Worm (Caenorhabditis elegans) whole organism, L1 larva: ENCODE measurements around the gene nol-10.

Experiments
- C16A3.4 ChIP-seq: fragments of 150-350 bp; optimal IDR thresholded peaks from 2 replicates; lab custom pipeline; 2014; ENCODE audit warnings: missing biosample characterization, missing genetic modification characterization
- C34B4.2 ChIP-seq: sonication (generic microtip); optimal IDR thresholded peaks from 2 replicates; lab custom pipeline; 2017; ENCODE audit warnings: mild to moderate bottlenecking, missing genetic modification characterization, missing compliant biosample characterization
- F16B12.6 ChIP-seq: fragments of 150-350 bp; optimal IDR thresholded peaks from 2 replicates; lab custom pipeline; 2014; ENCODE audit warnings: missing biosample characterization, missing genetic modification characterization
- Y116A8C.19 ChIP-seq: sonication (generic microtip); optimal IDR thresholded peaks from 2 replicates; lab custom pipeline; 2016; ENCODE audit warnings: missing compliant biosample characterization, missing genetic modification characterization, borderline replicate concordance
- aha-1 ChIP-seq: fragments of 150-350 bp; optimal IDR thresholded peaks from 2 replicates; lab custom pipeline; 2014; ENCODE audit warnings: missing biosample characterization, missing genetic modification characterization
- aly-2 ChIP-seq: fragments of 150-350 bp; optimal IDR thresholded peaks from 2 replicates; lab custom pipeline; 2014; ENCODE audit warnings: missing biosample characterization, missing genetic modification characterization
- blmp-1 ChIP-seq: fragments of 150-350 bp; optimal IDR thresholded peaks from 2 replicates; lab custom pipeline; 2014; ENCODE audit warnings: missing biosample characterization, missing genetic modification characterization
- ceh-82 ChIP-seq, 3 experiments: fragments of 150-350 bp in 1 of 3; sonication (generic microtip) in 2 of 3; optimal IDR thresholded peaks; 2 replicates each; lab custom pipeline; 2014 to 2017; ENCODE audit warnings: missing biosample characterization in 3 of 3, missing genetic modification characterization in 3 of 3
- ces-1 ChIP-seq: fragments of 150-350 bp; optimal IDR thresholded peaks from 2 replicates; lab custom pipeline; 2014; ENCODE audit warnings: missing biosample characterization, missing genetic modification reagents, missing genetic modification characterization
- dsc-1 ChIP-seq: sonication (generic microtip); optimal IDR thresholded peaks from 2 replicates; lab custom pipeline; 2016; ENCODE audit warnings: mild to moderate bottlenecking, missing genetic modification characterization, missing compliant biosample characterization
- efl-1 ChIP-seq, 4 experiments: fragments of 150-350 bp; optimal IDR thresholded peaks in 3 of 4; peaks in 1 of 4; 1 replicate in 1 of 4; 2 replicates in 3 of 4; lab custom pipeline; 2014; ENCODE audit warnings: missing biosample characterization in 2 of 4, missing genetic modification characterization in 2 of 4, missing genetic modification reagents in 2 of 4
- egl-13 ChIP-seq: sonication (generic microtip); optimal IDR thresholded peaks from 2 replicates; lab custom pipeline; 2016; ENCODE audit warnings: missing genotype, missing genetic modification reagents, missing genetic modification characterization, missing compliant biosample characterization
- elt-2 ChIP-seq: sonication (generic microtip); optimal IDR thresholded peaks from 2 replicates; lab custom pipeline; 2016; ENCODE audit warnings: missing genetic modification characterization, mild to moderate bottlenecking, inconsistent platforms, missing compliant biosample characterization, missing genetic modification reagents
- fkh-8 ChIP-seq: sonication (generic microtip); optimal IDR thresholded peaks from 2 replicates; lab custom pipeline; 2016; ENCODE audit warnings: mild to moderate bottlenecking, missing genetic modification characterization, missing compliant biosample characterization
- fos-1 ChIP-seq: fragments of 150-350 bp; optimal IDR thresholded peaks from 2 replicates; lab custom pipeline; 2014; ENCODE audit warnings: missing biosample characterization, missing genetic modification characterization
- grh-1 ChIP-seq: fragments of 200-800 bp; sonication (Bioruptor generic); IDR thresholded peaks from 2 replicates; pipeline ENCODE4 v1.3.6; 2022; ENCODE audit warnings: missing genetic modification reagents, missing genetic modification characterization, missing compliant biosample characterization
- hlh-17 ChIP-seq: fragments of 200-800 bp; sonication (Bioruptor generic); optimal IDR thresholded peaks from 2 replicates; lab custom pipeline; 2018; ENCODE audit warnings: missing genetic modification characterization, mild to moderate bottlenecking, missing compliant biosample characterization, moderate library complexity, borderline replicate concordance
- hpl-2 ChIP-seq: fragments of 150-350 bp; optimal IDR thresholded peaks from 2 replicates; lab custom pipeline; 2014; ENCODE audit warnings: missing biosample characterization, missing genetic modification reagents, missing genetic modification characterization
- irx-1 ChIP-seq: sonication (generic microtip); optimal IDR thresholded peaks from 2 replicates; lab custom pipeline; 2016; ENCODE audit warnings: missing genetic modification characterization, missing compliant biosample characterization
- jun-1 ChIP-seq: fragments of 150-350 bp; optimal IDR thresholded peaks from 2 replicates; lab custom pipeline; 2014; ENCODE audit warnings: missing biosample characterization, missing genetic modification reagents, missing genetic modification characterization
- lin-14 ChIP-seq: fragments of 200-800 bp; sonication (Bioruptor generic); optimal IDR thresholded peaks from 2 replicates; lab custom pipeline; 2018; ENCODE audit warnings: mild to moderate bottlenecking, missing genetic modification characterization, moderate library complexity, missing compliant biosample characterization
- lin-15B ChIP-seq: fragments of 150-350 bp; sonication (generic microtip); optimal IDR thresholded peaks from 3 replicates; lab custom pipeline; 2014; ENCODE audit warnings: missing biosample characterization, missing genetic modification characterization
- lin-35 ChIP-seq, 2 experiments: fragments of 150-350 bp; optimal IDR thresholded peaks; 2 replicates each; lab custom pipeline; 2014; ENCODE audit warnings: missing biosample characterization in 2 of 2, missing genetic modification characterization in 2 of 2, missing genetic modification reagents in 2 of 2
- lir-3 ChIP-seq: sonication (generic microtip); optimal IDR thresholded peaks from 2 replicates; lab custom pipeline; 2016; ENCODE audit warnings: mild to moderate bottlenecking, missing genetic modification characterization, moderate library complexity, missing compliant biosample characterization; ENCODE audit not compliant: poor library complexity
- lsy-2 ChIP-seq, 2 experiments: fragments of 150-350 bp; optimal IDR thresholded peaks; 2 replicates each; lab custom pipeline; 2014; ENCODE audit warnings: missing biosample characterization in 2 of 2, missing genetic modification characterization in 2 of 2
- mab-9 ChIP-seq: fragments of 200-800 bp; sonication (Bioruptor generic); IDR thresholded peaks from 2 replicates; pipeline ENCODE4 v1.3.6; 2022; ENCODE audit warnings: missing genetic modification reagents, missing genetic modification characterization, missing compliant biosample characterization
- mef-2 ChIP-seq: fragments of 150-350 bp; optimal IDR thresholded peaks from 2 replicates; lab custom pipeline; 2014; ENCODE audit warnings: missing biosample characterization, missing genetic modification characterization
- nhr-12 ChIP-seq: sonication (generic microtip); optimal IDR thresholded peaks from 2 replicates; lab custom pipeline; 2017; ENCODE audit warnings: missing biosample characterization, missing genetic modification characterization
- nhr-19 ChIP-seq: fragments of 200-800 bp; sonication (Bioruptor generic); conservative IDR thresholded peaks from 2 replicates; pipeline ENCODE4 v1.3.6; 2022; ENCODE audit warnings: missing genetic modification characterization, missing compliant biosample characterization
- nhr-20 ChIP-seq: sonication (generic microtip); optimal IDR thresholded peaks from 2 replicates; lab custom pipeline; 2016; ENCODE audit warnings: mild to moderate bottlenecking, missing genetic modification characterization, missing compliant biosample characterization
- nhr-237 ChIP-seq: fragments of 150-350 bp; optimal IDR thresholded peaks from 2 replicates; lab custom pipeline; 2014; ENCODE audit warnings: missing biosample characterization, missing genetic modification characterization
- nhr-28 ChIP-seq: fragments of 150-350 bp; optimal IDR thresholded peaks from 2 replicates; lab custom pipeline; 2014; ENCODE audit warnings: missing biosample characterization, missing genetic modification characterization
- nhr-47 ChIP-seq: sonication (generic microtip); optimal IDR thresholded peaks from 2 replicates; lab custom pipeline; 2016; ENCODE audit warnings: mild to moderate bottlenecking, missing genetic modification characterization, moderate library complexity, missing compliant biosample characterization
- nhr-71 ChIP-seq: sonication (generic microtip); optimal IDR thresholded peaks from 2 replicates; lab custom pipeline; 2016; ENCODE audit warnings: mild to moderate bottlenecking, missing genetic modification characterization, moderate library complexity, missing compliant biosample characterization
- nhr-76 ChIP-seq: sonication (generic microtip); optimal IDR thresholded peaks from 2 replicates; lab custom pipeline; 2017; ENCODE audit warnings: missing biosample characterization, missing genetic modification characterization
- nhr-77 ChIP-seq: fragments of 150-350 bp; optimal IDR thresholded peaks from 2 replicates; lab custom pipeline; 2014; ENCODE audit warnings: missing biosample characterization, missing genetic modification characterization
- nhr-84 ChIP-seq: sonication (generic microtip); optimal IDR thresholded peaks from 2 replicates; lab custom pipeline; 2017; ENCODE audit warnings: missing biosample characterization, missing genetic modification characterization
- nhr-85 ChIP-seq: sonication (generic microtip); peaks from one replicate; lab custom pipeline; 2016; ENCODE audit warnings: missing genetic modification characterization, inconsistent platforms, missing compliant biosample characterization
- pax-3 ChIP-seq: fragments of 200-800 bp; sonication (Bioruptor generic); optimal IDR thresholded peaks from 2 replicates; lab custom pipeline; 2018; ENCODE audit warnings: mild to moderate bottlenecking, missing genetic modification characterization, moderate library complexity, missing compliant biosample characterization
- pqm-1 ChIP-seq: sonication (generic microtip); optimal IDR thresholded peaks from 3 replicates; lab custom pipeline; 2017; ENCODE audit warnings: missing biosample characterization, missing genetic modification characterization
- rnt-1 ChIP-seq: sonication (generic microtip); optimal IDR thresholded peaks from 2 replicates; lab custom pipeline; 2016; ENCODE audit warnings: mild to moderate bottlenecking, missing genetic modification characterization, moderate library complexity, missing compliant biosample characterization
- skn-1 ChIP-seq: fragments of 150-350 bp; optimal IDR thresholded peaks from 2 replicates; lab custom pipeline; 2014; ENCODE audit warnings: missing biosample characterization, missing genetic modification characterization
- snpc-4 ChIP-seq: fragments of 150-350 bp; optimal IDR thresholded peaks from 2 replicates; lab custom pipeline; 2014; ENCODE audit warnings: missing biosample characterization, missing genetic modification characterization
- snu-23 ChIP-seq: sonication (generic microtip); optimal IDR thresholded peaks from 2 replicates; lab custom pipeline; 2016; ENCODE audit warnings: missing genetic modification characterization, missing compliant biosample characterization
- sptf-1 ChIP-seq: fragments of 150-350 bp; optimal IDR thresholded peaks from 2 replicates; lab custom pipeline; 2014; ENCODE audit warnings: missing biosample characterization, missing genetic modification characterization
- tbx-2 ChIP-seq: sonication (generic microtip); optimal IDR thresholded peaks from 2 replicates; lab custom pipeline; 2016; ENCODE audit warnings: missing genetic modification characterization, missing compliant biosample characterization
- tlp-1 ChIP-seq: fragments of 150-350 bp; optimal IDR thresholded peaks from 2 replicates; lab custom pipeline; 2014; ENCODE audit warnings: missing biosample characterization, missing genetic modification characterization
- unc-130 ChIP-seq: fragments of 150-350 bp; optimal IDR thresholded peaks from 2 replicates; lab custom pipeline; 2017; ENCODE audit warnings: missing biosample characterization, missing genetic modification characterization, inconsistent platforms
- unc-30 ChIP-seq: sonication (generic microtip); optimal IDR thresholded peaks from 2 replicates; lab custom pipeline; 2017; ENCODE audit warnings: missing biosample characterization, missing genetic modification characterization
- unc-62 ChIP-seq: fragments of 150-350 bp; optimal IDR thresholded peaks from 2 replicates; lab custom pipeline; 2014; ENCODE audit warnings: missing biosample characterization, missing genetic modification reagents, missing genetic modification characterization
- unc-86 ChIP-seq: sonication (generic microtip); optimal IDR thresholded peaks from 2 replicates; lab custom pipeline; 2016; ENCODE audit warnings: missing genetic modification characterization, missing compliant biosample characterization
- unc-98 ChIP-seq: fragments of 200-800 bp; sonication (Bioruptor generic); IDR thresholded peaks from 2 replicates; pipeline ENCODE4 v1.3.6; 2022; ENCODE audit warnings: missing genetic modification characterization, missing compliant biosample characterization
- zag-1 ChIP-seq: fragments of 150-350 bp; optimal IDR thresholded peaks from 2 replicates; lab custom pipeline; 2014; ENCODE audit warnings: missing biosample characterization, missing genetic modification characterization
- zip-4 ChIP-seq: fragments of 200-800 bp; sonication (Bioruptor generic); optimal IDR thresholded peaks from 2 replicates; lab custom pipeline; 2018; ENCODE audit warnings: mild to moderate bottlenecking, missing genetic modification characterization, moderate library complexity, missing compliant biosample characterization
- ztf-4 ChIP-seq: fragments of 150-350 bp; optimal IDR thresholded peaks from 2 replicates; lab custom pipeline; 2014; ENCODE audit warnings: missing biosample characterization, missing genetic modification characterization

nol-10 gene

DNA sequence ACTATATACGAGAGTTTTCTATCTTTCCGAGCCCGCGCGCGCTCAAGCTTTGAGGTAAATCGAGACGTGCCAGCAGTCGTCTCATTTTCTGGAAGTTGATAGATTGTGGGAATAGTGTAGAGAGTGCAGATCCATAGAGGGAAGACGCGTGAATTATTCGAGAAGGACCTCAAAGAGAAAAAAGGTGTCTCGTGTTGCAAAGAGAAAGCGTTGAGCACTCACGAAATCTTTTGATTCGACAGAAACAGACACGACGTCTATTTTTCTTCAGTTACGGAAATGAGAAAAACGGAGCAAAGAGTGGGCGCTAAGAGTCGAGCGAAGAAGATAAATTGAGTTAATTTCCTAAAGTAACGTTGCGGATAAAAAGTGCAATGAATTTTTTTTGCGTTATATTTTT, 43.5 kb downstream of the nol-10 start:
- TF ChIP-seq unc-98 (GFP tag; lab: Robert Waterston, UW) (no peak), F16B12.6 (tag; lab: Kevin White, UChicago) (no peak), snu-23 (no peak), mab-9 (no peak), nhr-12 (tag; lab: Kevin White, UChicago) (no peak), tbx-2 (tag; lab: Kevin White, UChicago) (no peak), nhr-85 (no peak), elt-2 (tag; lab: Kevin White, UChicago) (no peak), zag-1 (no peak), lin-35 (GFP tag; optimal IDR thresholded peaks at IDR 0.05; lab: Kevin White, UChicago) (no peak), lin-14 (GFP tag; lab: Kevin White, UChicago) (peak; percentile 63), mef-2 (tag; lab: Kevin White, UChicago) (no peak), unc-130 (no peak), lsy-2 (tag; optimal IDR thresholded peaks at IDR 0.05; lab: Kevin White, UChicago) (peak in 1 of 2 experiments; percentile 3), lin-15B (no peak), ces-1 (GFP tag; lab: Kevin White, UChicago) (no peak), blmp-1 (tag; lab: Kevin White, UChicago) (no peak), tlp-1 (tag; lab: Kevin White, UChicago) (no peak), nhr-76 (tag; lab: Kevin White, UChicago) (no peak), irx-1 (tag; lab: Kevin White, UChicago) (no peak), nhr-77 (tag; lab: Kevin White, UChicago) (no peak), nhr-71 (peak; percentile 13), efl-1 (optimal IDR thresholded peaks at IDR 0.05; lab: Kevin White, UChicago) (peak in 1 of 2 experiments; percentile 11), efl-1 (GFP tag; optimal IDR thresholded peaks at IDR 0.05 in 1 of 2; lab: Kevin White, UChicago) (no peak), nhr-47 (peak; percentile 31), lir-3 (tag; lab: Kevin White, UChicago) (no peak), Y116A8C.19 (tag; lab: Kevin White, UChicago) (no peak), fos-1 (tag; lab: Kevin White, UChicago) (no peak), nhr-237 (tag; lab: Kevin White, UChicago) (no peak), fkh-8 (tag; lab: Kevin White, UChicago) (no peak), unc-30 (no peak), zip-4 (GFP tag; lab: Kevin White, UChicago) (no peak), sptf-1 (tag; lab: Kevin White, UChicago) (no peak), jun-1 (tag; lab: Kevin White, UChicago) (no peak), pqm-1 (tag; lab: Kevin White, UChicago) (no peak), dsc-1 (no peak), snpc-4 (tag; lab: Kevin White, UChicago) (no peak), nhr-19 (no peak), C16A3.4 (tag; lab: Kevin White, UChicago) (no peak), C34B4.2 (tag; lab: Kevin White, UChicago) (no peak), unc-86 (tag; lab: Kevin White, UChicago) (peak; percentile 71), hlh-17 (no peak), unc-62 (GFP tag; lab: Kevin White, UChicago) (no peak), nhr-84 (tag; lab: Kevin White, UChicago) (no peak), nhr-28 (tag; lab: Kevin White, UChicago) (no peak), aly-2 (tag; lab: Kevin White, UChicago) (peak; percentile 81), ztf-4 (no peak), skn-1 (tag; lab: Kevin White, UChicago) (no peak), ceh-82 (tag; optimal IDR thresholded peaks at IDR 0.05; lab: Kevin White, UChicago) (peak in 1 of 3 experiments; percentile 20), rnt-1 (tag; lab: Kevin White, UChicago) (no peak), grh-1 (GFP tag; lab: Robert Waterston, UW) (no peak), pax-3 (no peak), egl-13 (tag; lab: Kevin White, UChicago) (peak; percentile 60), hpl-2 (GFP tag; lab: Kevin White, UChicago) (no peak), nhr-20 (tag; lab: Kevin White, UChicago) (no peak), aha-1 (no peak)
